Worm (Caenorhabditis elegans) whole organism, mixed stage, embryonic: ENCODE data around the gene T19D2.3.

Source experiments
- lsy-2 ChIP-seq: fragments of 150-350 bp; optimal IDR thresholded peaks from 2 replicates; lab custom pipeline; 2014; ENCODE audit warnings: missing biosample characterization, missing genetic modification characterization
- nhr-28 ChIP-seq: fragments of 150-350 bp; optimal IDR thresholded peaks from 2 replicates; lab custom pipeline; 2014; ENCODE audit warnings: missing biosample characterization, missing genetic modification characterization
- pha-4 ChIP-seq: fragments of 150-350 bp; optimal IDR thresholded peaks from 2 replicates; lab custom pipeline; 2018; ENCODE audit warnings: missing biosample characterization, missing genetic modification reagents, missing genetic modification characterization
- zip-8 ChIP-seq: fragments of 150-350 bp; optimal IDR thresholded peaks from 2 replicates; lab custom pipeline; 2014; ENCODE audit warnings: missing biosample characterization, missing genetic modification characterization
- ztf-11 ChIP-seq: fragments of 150-350 bp; optimal IDR thresholded peaks from 2 replicates; lab custom pipeline; 2014; ENCODE audit warnings: missing biosample characterization, missing genetic modification characterization

DNA sequence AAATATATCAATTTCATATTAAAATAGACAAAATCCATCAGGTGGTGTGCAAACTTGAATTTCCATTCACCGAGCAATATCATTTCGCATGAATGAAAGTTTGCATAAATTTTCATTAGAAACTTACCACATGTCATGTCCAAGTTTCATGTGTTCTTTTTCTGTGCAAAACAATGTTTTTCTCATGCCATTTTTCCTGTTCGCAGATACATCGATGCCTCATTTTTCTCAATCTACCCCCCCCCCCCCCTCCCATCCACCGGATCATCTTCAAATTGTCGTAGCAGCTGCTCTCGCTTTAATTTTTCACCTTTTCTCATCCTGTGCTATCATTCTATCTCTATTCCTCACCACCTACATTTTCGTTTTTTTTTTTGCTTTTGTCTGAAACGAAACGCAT is at the start of gene T19D2.3:
- TF ChIP-seq lsy-2, result no peak
- TF ChIP-seq pha-4 (tag; lab: Kevin White, UChicago), result no peak
- TF ChIP-seq ztf-11 (tag; lab: Kevin White, UChicago), result no peak
- no peak for TF ChIP-seq zip-8 (tag; lab: Kevin White, UChicago)
- TF ChIP-seq nhr-28, result no peak
